Worm (Caenorhabditis elegans): ENCODE results near the gene Y102A5C.40.

- TF ChIP-seq lag-1 (GFP tag; IDR thresholded peaks at IDR 0.05) (no peak), dpl-1 (GFP tag; optimal IDR thresholded peaks at IDR 0.05) (no peak), lin-26 (GFP tag; IDR thresholded peaks at IDR 0.05) (no peak), ama-1 (optimal IDR thresholded peaks at IDR 0.05) (no peak), ama-1 (GFP tag; optimal IDR thresholded peaks at IDR 0.05) (no peak), atf-7 (tag; optimal IDR thresholded peaks at IDR 0.05) (no peak), hmg-20 (GFP tag; IDR thresholded peaks at IDR 0.05) (no peak), C17E4.6 (GFP tag; IDR thresholded peaks at IDR 0.05) (no peak), B0261.1 (tag; optimal IDR thresholded peaks at IDR 0.05) (no peak), sdz-38 (tag; optimal IDR thresholded peaks at IDR 0.05) (no peak), lsl-1 (GFP tag; optimal IDR thresholded peaks at IDR 0.05) (no peak), ceh-91 (GFP tag; IDR thresholded peaks at IDR 0.05) (no peak), pbrm-1 (GFP tag; IDR thresholded peaks at IDR 0.05) (no peak), chd-7 (tag; optimal IDR thresholded peaks at IDR 0.05) (no peak), ztf-28 (GFP tag; IDR thresholded peaks at IDR 0.05) (no peak)
Measured at ce11 chrV:16972134-16972533, 14.8 kb downstream of the Y102A5C.40 start, which contains the start of gene srh-119.
